Fruit fly (Drosophila melanogaster) whole organism, pupa: Measurements from ENCODE around the gene CG34268.
A peak's percentile ranks its signal among the peaks of the same experiment; 100 is the strongest.

ENCODE experiments used
- CG12605 ChIP-seq: fragments of 200-800 bp; sonication (Bioruptor generic); IDR thresholded peaks from 2 replicates; pipeline ENCODE4 v1.3.6; 2022; ENCODE audit warnings: missing biosample characterization, missing genetic modification characterization
- CG13204 ChIP-seq: fragments of 200-800 bp; sonication (Bioruptor generic); optimal IDR thresholded peaks from 2 replicates; lab custom pipeline; 2018; ENCODE audit warnings: missing biosample characterization, mild to moderate bottlenecking, missing genetic modification characterization, moderate library complexity
- CG14655 ChIP-seq: fragments of 200-800 bp; sonication (Bioruptor generic); optimal IDR thresholded peaks from 3 replicates; lab custom pipeline; 2017; ENCODE audit warnings: mild to moderate bottlenecking, missing biosample characterization, missing genetic modification reagents, missing genetic modification characterization
- CG15710 ChIP-seq: fragments of 200-800 bp; sonication (Bioruptor generic); optimal IDR thresholded peaks from 2 replicates; lab custom pipeline; 2018; ENCODE audit warnings: missing biosample characterization, mild to moderate bottlenecking, missing genetic modification characterization, moderate library complexity
- CG17806 ChIP-seq: fragments of 200-800 bp; sonication (Bioruptor generic); optimal IDR thresholded peaks from 2 replicates; lab custom pipeline; 2018; ENCODE audit warnings: missing biosample characterization, mild to moderate bottlenecking, missing genetic modification characterization, moderate library complexity
- CG9948 ChIP-seq: fragments of 200-800 bp; sonication (Bioruptor generic); optimal IDR thresholded peaks from 2 replicates; lab custom pipeline; 2018; ENCODE audit warnings: missing biosample characterization, mild to moderate bottlenecking, missing genetic modification characterization, moderate library complexity
- D1 ChIP-seq: fragments of 200-800 bp; sonication (Bioruptor generic); optimal IDR thresholded peaks from 2 replicates; lab custom pipeline; 2018; ENCODE audit warnings: missing biosample characterization, mild to moderate bottlenecking, missing genetic modification characterization, moderate library complexity
- Pif1A ChIP-seq: fragments of 200-800 bp; sonication (Bioruptor generic); optimal IDR thresholded peaks from 3 replicates; lab custom pipeline; 2016; ENCODE audit warnings: missing biosample characterization, missing genetic modification characterization
- fd96Ca ChIP-seq: fragments of 200-800 bp; sonication (Bioruptor generic); IDR thresholded peaks from 3 replicates; pipeline ENCODE4 v1.3.6; 2022; ENCODE audit warnings: missing biosample characterization, missing genetic modification characterization
- gl ChIP-seq: fragments of 200-800 bp; sonication (Bioruptor generic); optimal IDR thresholded peaks from 2 replicates; lab custom pipeline; 2018; ENCODE audit warnings: missing biosample characterization, mild to moderate bottlenecking, missing genetic modification characterization
- rn ChIP-seq: fragments of 200-800 bp; sonication (Bioruptor generic); IDR thresholded peaks from 2 replicates; pipeline ENCODE4 v1.3.6; 2022; ENCODE audit warnings: missing biosample characterization, missing genetic modification characterization

DNA sequence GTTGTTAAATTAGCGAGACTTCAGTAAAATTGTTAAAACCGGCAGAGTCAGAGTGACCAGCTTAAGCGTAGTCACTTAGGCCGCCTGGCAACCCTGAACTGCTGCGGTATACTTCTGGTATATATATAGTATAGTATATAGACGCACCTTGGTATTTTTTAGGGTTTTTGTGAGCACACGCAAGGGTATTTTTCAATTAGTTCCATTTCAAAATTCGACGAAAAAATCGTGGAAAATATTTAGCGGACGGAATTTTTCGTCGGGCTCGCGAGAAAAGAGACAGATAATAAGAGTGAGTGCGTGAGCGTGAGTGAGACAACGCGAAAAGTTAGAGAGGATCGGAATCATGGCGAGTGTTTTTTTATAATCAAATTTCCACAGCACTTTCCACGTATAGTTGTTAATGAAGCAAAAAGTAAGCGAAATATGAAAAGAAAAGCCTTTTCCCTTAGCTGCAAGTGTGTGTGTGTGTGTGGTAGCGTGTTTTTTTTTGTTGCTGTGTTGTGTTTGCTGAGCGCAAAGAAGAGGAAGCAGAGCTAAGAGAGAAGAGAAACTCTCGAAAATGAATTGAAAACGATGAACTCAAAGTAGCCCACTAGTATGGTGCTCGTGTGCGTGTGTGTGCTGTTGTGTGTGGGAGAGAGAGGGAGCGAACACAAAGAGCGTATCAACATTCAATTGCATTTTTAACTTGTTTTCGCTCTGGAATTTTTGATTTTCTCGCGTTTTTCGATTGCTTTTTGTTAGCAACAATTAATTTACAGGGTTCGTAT is 42.3 kb downstream of the CG34268 start, which contains the start of the genes Cypl and Hipk:
- TF ChIP-seq Pif1A (GFP tag; lab: Kevin White, UChicago) (peak; percentile 37), CG17806 (tag; lab: Kevin White, UChicago) (no peak), CG15710 (no peak), CG12605 (GFP tag; lab: Robert Waterston, UW) (0 out of 2 replicates have a peak, but pooled peaks have one; percentile 49), CG9948 (tag; lab: Kevin White, UChicago) (no peak), gl (tag; lab: Kevin White, UChicago) (no peak), fd96Ca (GFP tag; lab: Robert Waterston, UW) (no peak), CG13204 (GFP tag; lab: Kevin White, UChicago) (peak; percentile 11), rn (GFP tag; lab: Robert Waterston, UW) (no peak), CG14655 (GFP tag; lab: Kevin White, UChicago) (no peak), D1 (tag; lab: Kevin White, UChicago) (no peak)
